Fruit fly (Drosophila melanogaster) whole organism, embryonic: ENCODE results near the gene CG43880.
A peak's percentile ranks its signal among the peaks of the same experiment; 100 is the strongest.

ENCODE experiments used
- Bgb ChIP-seq: fragments of 200-800 bp; sonication (Bioruptor generic); IDR thresholded peaks from 2 replicates; pipeline ENCODE4 v1.3.6; 2022; ENCODE audit warnings: missing biosample characterization, missing genetic modification characterization; ENCODE audit not compliant: partially characterized antibody
- CG11560 ChIP-seq: fragments of 200-800 bp; sonication (Bioruptor generic); IDR thresholded peaks from 3 replicates; pipeline ENCODE4 v1.3.6; 2022; ENCODE audit warnings: missing biosample characterization, missing genetic modification characterization
- CG12391 ChIP-seq: fragments of 200-800 bp; sonication (Bioruptor generic); optimal IDR thresholded peaks from 3 replicates; lab custom pipeline; 2018; ENCODE audit warnings: missing biosample characterization, mild to moderate bottlenecking, missing genetic modification characterization, moderate library complexity
- CG12659 ChIP-seq: fragments of 200-800 bp; sonication (Bioruptor generic); optimal IDR thresholded peaks from 3 replicates; lab custom pipeline; 2017; ENCODE audit warnings: mild to moderate bottlenecking, missing biosample characterization, missing genetic modification reagents, missing genetic modification characterization
- CG13287 ChIP-seq: fragments of 200-800 bp; sonication (Bioruptor generic); IDR thresholded peaks from 2 replicates; pipeline ENCODE4 v1.3.6; 2022; ENCODE audit warnings: missing biosample characterization, missing genetic modification characterization; ENCODE audit not compliant: partially characterized antibody
- CG13624 ChIP-seq: fragments of 200-800 bp; sonication (Bioruptor generic); optimal IDR thresholded peaks from 2 replicates; lab custom pipeline; 2016; ENCODE audit warnings: missing biosample characterization, missing genetic modification characterization
- CG14860 ChIP-seq: fragments of 200-800 bp; sonication (Bioruptor generic); IDR thresholded peaks from 3 replicates; pipeline ENCODE4 v1.3.6; 2022; ENCODE audit warnings: missing biosample characterization, missing genetic modification characterization; ENCODE audit not compliant: partially characterized antibody
- CG15269 ChIP-seq: fragments of 200-800 bp; sonication (Bioruptor generic); optimal IDR thresholded peaks from 2 replicates; lab custom pipeline; 2018; ENCODE audit warnings: missing biosample characterization, mild to moderate bottlenecking, missing genetic modification characterization, moderate library complexity
- CG1602 ChIP-seq: fragments of 200-800 bp; sonication (Bioruptor generic); optimal IDR thresholded peaks from 3 replicates; lab custom pipeline; 2016; ENCODE audit warnings: missing biosample characterization, missing genetic modification characterization
- CG16813 ChIP-seq: fragments of 200-800 bp; sonication (Bioruptor generic); IDR thresholded peaks from 3 replicates; pipeline ENCODE4 v1.3.6; 2022; ENCODE audit warnings: missing biosample characterization, missing genetic modification characterization; ENCODE audit not compliant: partially characterized antibody
- CG16863 ChIP-seq: fragments of 200-800 bp; sonication (Bioruptor generic); optimal IDR thresholded peaks from 3 replicates; lab custom pipeline; 2016; ENCODE audit warnings: missing biosample characterization, missing genetic modification characterization
- CG17361 ChIP-seq: fragments of 200-800 bp; sonication (Bioruptor generic); IDR thresholded peaks from 3 replicates; pipeline ENCODE4 v1.3.6; 2022; ENCODE audit warnings: missing biosample characterization, missing genetic modification characterization
- CG2116 ChIP-seq: fragments of 200-800 bp; sonication (Bioruptor generic); optimal IDR thresholded peaks from 3 replicates; lab custom pipeline; 2018; ENCODE audit warnings: missing biosample characterization, mild to moderate bottlenecking, missing genetic modification characterization
- CG2129 ChIP-seq: fragments of 200-800 bp; sonication (Bioruptor generic); IDR thresholded peaks from 2 replicates; pipeline ENCODE4 v1.3.6; 2022; ENCODE audit warnings: missing biosample characterization, missing genetic modification characterization; ENCODE audit not compliant: partially characterized antibody
- CG2712 ChIP-seq: fragments of 200-800 bp; optimal IDR thresholded peaks from 3 replicates; lab custom pipeline; 2019; ENCODE audit warnings: missing biosample characterization, mild to moderate bottlenecking, missing genetic modification characterization, moderate library complexity
- CG4617 ChIP-seq: fragments of 200-800 bp; sonication (Bioruptor generic); optimal IDR thresholded peaks from 3 replicates; lab custom pipeline; 2016; ENCODE audit warnings: missing biosample characterization, missing genetic modification characterization, borderline replicate concordance
- CG6791 ChIP-seq: fragments of 200-800 bp; sonication (Bioruptor generic); IDR thresholded peaks from 3 replicates; pipeline ENCODE4 v1.3.6; 2022; ENCODE audit warnings: missing biosample characterization, missing genetic modification characterization; ENCODE audit not compliant: partially characterized antibody
- CG7963 ChIP-seq: fragments of 200-800 bp; sonication (Bioruptor generic); IDR thresholded peaks from 3 replicates; pipeline ENCODE4 v1.3.6; 2022; ENCODE audit warnings: missing biosample characterization, missing genetic modification characterization; ENCODE audit not compliant: partially characterized antibody
- CG8478 ChIP-seq: fragments of >200 bp; optimal IDR thresholded peaks from 2 replicates; lab custom pipeline; 2018
- CG9437 ChIP-seq: fragments of 200-800 bp; sonication (Bioruptor generic); optimal IDR thresholded peaks from 2 replicates; lab custom pipeline; 2018; ENCODE audit warnings: missing biosample characterization, mild to moderate bottlenecking, missing genetic modification characterization
- Dll ChIP-seq: fragments of 200-800 bp; sonication (Bioruptor generic); IDR thresholded peaks from 4 replicates; pipeline ENCODE4 v1.3.6; 2022; ENCODE audit warnings: missing biosample characterization, missing genetic modification characterization; ENCODE audit not compliant: partially characterized antibody
- Dp ChIP-seq: fragments of 200-800 bp; sonication (Bioruptor generic); optimal IDR thresholded peaks from 2 replicates; lab custom pipeline; 2018; ENCODE audit warnings: missing biosample characterization, mild to moderate bottlenecking, missing genetic modification characterization, moderate library complexity
- Dref ChIP-seq: fragments of 200-800 bp; sonication (Bioruptor generic); IDR thresholded peaks from 2 replicates; pipeline ENCODE4 v1.3.6; 2022; ENCODE audit warnings: missing biosample characterization, missing genetic modification characterization
- Ets97D ChIP-seq: fragments of 200-800 bp; sonication (Bioruptor generic); optimal IDR thresholded peaks from 3 replicates; lab custom pipeline; 2016; ENCODE audit warnings: missing biosample characterization, missing genetic modification characterization
- Fer1 ChIP-seq: fragments of 200-800 bp; sonication (Bioruptor generic); optimal IDR thresholded peaks from 2 replicates; lab custom pipeline; 2017; ENCODE audit warnings: missing biosample characterization, mild to moderate bottlenecking, missing genetic modification characterization
- HLH4C ChIP-seq: fragments of 200-800 bp; sonication (Bioruptor generic); IDR thresholded peaks from 3 replicates; pipeline ENCODE4 v1.3.6; 2022; ENCODE audit warnings: missing biosample characterization, missing genetic modification characterization; ENCODE audit not compliant: partially characterized antibody
- Nf-YC ChIP-seq: fragments of 200-800 bp; optimal IDR thresholded peaks from 3 replicates; lab custom pipeline; 2019; ENCODE audit warnings: missing biosample characterization, mild to moderate bottlenecking, missing genetic modification characterization, moderate library complexity
- Pdp1 ChIP-seq, 2 experiments: fragments of 200-800 bp; sonication (Bioruptor generic); optimal IDR thresholded peaks; 3 replicates each; lab custom pipeline; 2016; ENCODE audit warnings: missing biosample characterization in 2 of 2, missing genetic modification characterization in 2 of 2, mild to moderate bottlenecking in 1 of 2, moderate library complexity in 1 of 2
- Ptx1 ChIP-seq: fragments of 200-800 bp; sonication (Bioruptor generic); IDR thresholded peaks from 2 replicates; pipeline ENCODE4 v1.3.6; 2022; ENCODE audit warnings: missing biosample characterization, missing genetic modification characterization
- Ravus ChIP-seq: fragments of 200-800 bp; sonication (Bioruptor generic); IDR thresholded peaks from 2 replicates; pipeline ENCODE4 v1.3.6; 2022; ENCODE audit warnings: missing biosample characterization, missing genetic modification characterization
- Usf ChIP-seq: fragments of 200-800 bp; sonication (Bioruptor generic); optimal IDR thresholded peaks from 2 replicates; lab custom pipeline; 2017; ENCODE audit warnings: missing genotype, missing biosample characterization, missing genetic modification characterization
- ato ChIP-seq: fragments of 200-800 bp; sonication (Bioruptor generic); IDR thresholded peaks from 2 replicates; pipeline ENCODE4 v1.3.6; 2022; ENCODE audit warnings: missing biosample characterization, missing genetic modification characterization; ENCODE audit not compliant: partially characterized antibody
- croc ChIP-seq: fragments of 200-800 bp; sonication (Bioruptor generic); conservative IDR thresholded peaks from 3 replicates; pipeline ENCODE4 v1.3.6; 2022; ENCODE audit warnings: missing biosample characterization, missing genetic modification characterization
- gfzf ChIP-seq: fragments of 200-800 bp; sonication (Bioruptor generic); optimal IDR thresholded peaks from 2 replicates; lab custom pipeline; 2016; ENCODE audit warnings: missing biosample characterization, mild to moderate bottlenecking, missing genetic modification characterization, moderate library complexity
- grn ChIP-seq: fragments of 200-800 bp; sonication (Bioruptor generic); optimal IDR thresholded peaks from 3 replicates; lab custom pipeline; 2017; ENCODE audit warnings: missing biosample characterization, missing genetic modification characterization
- gro ChIP-seq: fragments of 200-800 bp; sonication (Bioruptor generic); optimal IDR thresholded peaks from 2 replicates; lab custom pipeline; 2016; ENCODE audit warnings: missing biosample characterization, missing genetic modification characterization
- inv ChIP-seq: fragments of 200-800 bp; sonication (Bioruptor generic); IDR thresholded peaks from 2 replicates; pipeline ENCODE4 v1.3.6; 2022; ENCODE audit warnings: missing biosample characterization, missing genetic modification characterization; ENCODE audit not compliant: partially characterized antibody
- ken ChIP-seq: fragments of 200-800 bp; sonication (Bioruptor generic); IDR thresholded peaks from 3 replicates; pipeline ENCODE4 v1.3.6; 2022; ENCODE audit warnings: missing biosample characterization, missing genetic modification characterization
- lbe ChIP-seq: fragments of 200-800 bp; sonication (Bioruptor generic); optimal IDR thresholded peaks from 2 replicates; lab custom pipeline; 2016; ENCODE audit warnings: missing biosample characterization, mild to moderate bottlenecking, missing genetic modification characterization
- mld ChIP-seq: fragments of 200-800 bp; sonication (Bioruptor generic); IDR thresholded peaks from 3 replicates; pipeline ENCODE4 v1.3.6; 2022; ENCODE audit warnings: missing biosample characterization, missing genetic modification characterization; ENCODE audit not compliant: partially characterized antibody
- phol ChIP-seq: fragments of 200-800 bp; sonication (Bioruptor generic); optimal IDR thresholded peaks from 3 replicates; lab custom pipeline; 2018; ENCODE audit warnings: missing biosample characterization, mild to moderate bottlenecking, missing genetic modification characterization, moderate library complexity
- pzg ChIP-seq: fragments of 200-800 bp; sonication (Bioruptor generic); optimal IDR thresholded peaks from 3 replicates; lab custom pipeline; 2018; ENCODE audit warnings: missing biosample characterization, mild to moderate bottlenecking, missing genetic modification characterization, moderate library complexity
- rib ChIP-seq: fragments of 200-800 bp; sonication (Bioruptor generic); IDR thresholded peaks from 2 replicates; pipeline ENCODE4 v1.3.6; 2022; ENCODE audit warnings: missing biosample characterization, missing genetic modification characterization
- sna ChIP-seq: fragments of 200-800 bp; sonication (Bioruptor generic); IDR thresholded peaks from 2 replicates; pipeline ENCODE4 v1.3.6; 2022; ENCODE audit warnings: missing biosample characterization, missing genetic modification characterization; ENCODE audit not compliant: partially characterized antibody
- stwl ChIP-seq: fragments of 200-800 bp; sonication (Bioruptor generic); optimal IDR thresholded peaks from 3 replicates; lab custom pipeline; 2018; ENCODE audit warnings: missing biosample characterization, mild to moderate bottlenecking, missing genetic modification characterization, moderate library complexity
- vnd ChIP-seq: fragments of 200-800 bp; sonication (Bioruptor generic); IDR thresholded peaks from 3 replicates; pipeline ENCODE4 v1.3.6; 2022; ENCODE audit warnings: missing biosample characterization, missing genetic modification characterization; ENCODE audit not compliant: partially characterized antibody
- wor ChIP-seq: fragments of 200-800 bp; sonication (Bioruptor generic); IDR thresholded peaks from 2 replicates; pipeline ENCODE4 v1.3.6; 2022; ENCODE audit warnings: missing biosample characterization, missing genetic modification characterization
- zen2 ChIP-seq: fragments of 200-800 bp; sonication (Bioruptor generic); IDR thresholded peaks from 3 replicates; pipeline ENCODE4 v1.3.6; 2022; ENCODE audit warnings: missing biosample characterization, missing genetic modification characterization; ENCODE audit not compliant: partially characterized antibody
- zfh2 ChIP-seq: fragments of 200-800 bp; sonication (Bioruptor generic); optimal IDR thresholded peaks from 2 replicates; lab custom pipeline; 2016; ENCODE audit warnings: missing biosample characterization, missing genetic modification characterization

The CG43880 gene

dm6 chr3L:7970442-7970841, 24.3 kb upstream of the CG43880 start, which contains the start of gene RNaseX25:
TSS of gene RNaseX25 (plus strand) at chr3L:7970588.
- TF ChIP-seq CG12659 (GFP tag; lab: Kevin White, UChicago) (peak; percentile 48), CG9437 (GFP tag; lab: Kevin White, UChicago) (no peak), zfh2 (GFP tag; lab: Kevin White, UChicago) (no peak), Fer1 (peak; percentile 28), CG12391 (tag; lab: Kevin White, UChicago) (no peak), CG13287 (GFP tag; lab: Robert Waterston, UW) (peak; percentile 98), CG15269 (tag; lab: Kevin White, UChicago) (no peak), ken (GFP tag; lab: Robert Waterston, UW) (no peak), stwl (tag; lab: Kevin White, UChicago) (peak; percentile 58), CG6791 (GFP tag; lab: Robert Waterston, UW) (peak; percentile 94), grn (GFP tag; lab: Kevin White, UChicago) (no peak), lbe (peak; percentile 13), CG2116 (GFP tag; lab: Kevin White, UChicago) (peak; percentile 41), CG2129 (peak; percentile 86), CG7963 (GFP tag; lab: Robert Waterston, UW) (peak; percentile 93), vnd (GFP tag; lab: Robert Waterston, UW) (peak; percentile 92), Nf-YC (tag; lab: Kevin White, UChicago) (peak; percentile 21), CG11560 (tag; lab: Robert Waterston, UW) (peak; percentile 97), rib (no peak), Ptx1 (no peak), Ravus (GFP tag; lab: Robert Waterston, UW) (no peak), Bgb (peak; percentile 94), CG16863 (GFP tag; lab: Kevin White, UChicago) (no peak), phol (tag; lab: Kevin White, UChicago) (peak; percentile 0), wor (GFP tag; lab: Robert Waterston, UW) (no peak), CG1602 (GFP tag; lab: Kevin White, UChicago) (no peak), CG8478 (lab: Kevin White, UChicago) (no peak), Usf (GFP tag; lab: Kevin White, UChicago) (no peak), HLH4C (GFP tag; lab: Robert Waterston, UW) (peak; percentile 95), Ets97D (GFP tag; lab: Kevin White, UChicago) (peak; percentile 10), Dref (GFP tag; lab: Robert Waterston, UW) (peak; percentile 92), CG16813 (GFP tag; lab: Robert Waterston, UW) (peak; percentile 87), pzg (peak; percentile 62), croc (GFP tag; lab: Robert Waterston, UW) (no peak), gfzf (GFP tag; lab: Kevin White, UChicago) (peak; percentile 16), ato (GFP tag; lab: Robert Waterston, UW) (peak; percentile 92), Pdp1 (GFP tag; optimal IDR thresholded peaks at IDR 0.05; lab: Kevin White, UChicago) (peak in 1 of 2 experiments; percentile 46), CG14860 (GFP tag; lab: Robert Waterston, UW) (peak; percentile 88), CG2712 (tag; lab: Kevin White, UChicago) (peak; percentile 41), Dp (GFP tag; lab: Kevin White, UChicago) (peak; percentile 83), Dll (GFP tag; lab: Robert Waterston, UW) (peak; percentile 97), zen2 (peak; percentile 98), inv (GFP tag; lab: Robert Waterston, UW) (peak; percentile 77), CG4617 (GFP tag; lab: Kevin White, UChicago) (peak; percentile 38), CG13624 (GFP tag; lab: Kevin White, UChicago) (peak; percentile 35), mld (GFP tag; lab: Robert Waterston, UW) (peak; percentile 90), gro (GFP tag; lab: Kevin White, UChicago) (no peak), CG17361 (peak; percentile 8; the same call in 1 of the 3 replicates), sna (GFP tag; lab: Robert Waterston, UW) (peak; percentile 96)
